Worm (Caenorhabditis elegans): ENCODE measurements around the gene srt-55.

Gene srt-55

DNA sequence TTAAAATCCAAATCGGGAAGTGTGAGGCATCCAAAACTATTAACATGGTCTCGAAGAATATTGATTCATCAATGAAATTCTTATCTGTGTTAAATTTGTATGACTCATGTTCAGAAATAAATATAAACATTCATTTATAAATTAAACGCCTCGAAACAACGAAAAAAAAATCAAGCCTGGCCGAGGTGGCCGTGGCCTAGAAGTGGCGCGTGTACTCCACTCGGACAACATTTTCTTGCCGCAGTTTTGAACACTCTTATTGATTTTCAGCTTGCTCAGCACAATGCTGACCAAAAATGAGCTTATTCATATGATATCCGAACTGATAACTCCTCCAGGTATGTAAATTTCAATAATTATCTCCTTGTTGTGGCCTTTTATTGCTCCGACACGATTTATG is 42.1 kb downstream of the srt-55 start, which contains the start of gene ekl-6 (continued):
- no peak for TF ChIP-seq nhr-111 (GFP tag; optimal IDR thresholded peaks at IDR 0.05)
- TF ChIP-seq nhr-28 (tag; optimal IDR thresholded peaks at IDR 0.05): no peak
- TF ChIP-seq nhr-77 (tag; optimal IDR thresholded peaks at IDR 0.05): no peak
- TF ChIP-seq sdz-12 (GFP tag; optimal IDR thresholded peaks at IDR 0.05): no peak
- TF ChIP-seq Y48G9A.11 (GFP tag; IDR thresholded peaks at IDR 0.05): no peak
- TF ChIP-seq rbr-2 (tag; optimal IDR thresholded peaks at IDR 0.05): peak; percentile 28
- no peak for TF ChIP-seq ctbp-1 (GFP tag; IDR thresholded peaks at IDR 0.05)
- TF ChIP-seq dmd-8 (GFP tag; IDR thresholded peaks at IDR 0.05): no peak
- 0 out of 2 replicates have a peak, but pooled peaks have one; percentile 5 for TF ChIP-seq tra-1 (GFP tag; IDR thresholded peaks at IDR 0.05)
- TF ChIP-seq dmd-6 (GFP tag; IDR thresholded peaks at IDR 0.05): no peak; the same call in none of the 2 replicates
- no peak for TF ChIP-seq lin-38 (GFP tag; IDR thresholded peaks at IDR 0.05)
- TF ChIP-seq mdl-1 (tag; optimal IDR thresholded peaks at IDR 0.05): no peak

DNA sequence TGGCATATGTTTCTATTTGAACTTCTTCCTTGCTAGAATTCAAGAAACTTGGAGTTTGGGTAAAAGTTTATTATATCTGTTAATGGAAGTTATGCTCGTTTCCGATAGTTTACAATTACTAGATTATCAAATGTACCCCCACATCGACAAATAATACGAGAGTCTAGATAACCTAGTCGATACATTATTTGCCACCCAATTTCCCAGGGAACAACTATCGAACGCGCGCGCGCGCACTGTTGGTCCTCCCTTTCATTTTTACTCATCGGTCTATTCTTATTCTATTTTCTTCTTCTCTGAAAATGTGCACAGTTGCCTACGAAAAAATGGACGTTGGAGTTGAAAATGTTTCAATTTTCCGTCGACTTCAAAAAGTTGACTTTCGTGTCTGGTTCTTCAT is 45.7 kb downstream of the srt-55 start, which contains the start of gene T16G12.13:
Gene T16G12.13, plus strand, starts transcription at position 293 of the 400 bp plus-strand sequence.
- TF ChIP-seq mxl-3 (GFP tag; optimal IDR thresholded peaks at IDR 0.05) (no peak), unc-62 (GFP tag; optimal IDR thresholded peaks at IDR 0.05 in 1 of 2) (no peak), unc-62 (tag; optimal IDR thresholded peaks at IDR 0.05) (no peak), nhr-42 (GFP tag; IDR thresholded peaks at IDR 0.05) (no peak), sdz-12 (GFP tag; optimal IDR thresholded peaks at IDR 0.05) (no peak), ztf-7 (tag; optimal IDR thresholded peaks at IDR 0.05) (no peak), hlh-11 (tag; optimal IDR thresholded peaks at IDR 0.05) (no peak)

DNA sequence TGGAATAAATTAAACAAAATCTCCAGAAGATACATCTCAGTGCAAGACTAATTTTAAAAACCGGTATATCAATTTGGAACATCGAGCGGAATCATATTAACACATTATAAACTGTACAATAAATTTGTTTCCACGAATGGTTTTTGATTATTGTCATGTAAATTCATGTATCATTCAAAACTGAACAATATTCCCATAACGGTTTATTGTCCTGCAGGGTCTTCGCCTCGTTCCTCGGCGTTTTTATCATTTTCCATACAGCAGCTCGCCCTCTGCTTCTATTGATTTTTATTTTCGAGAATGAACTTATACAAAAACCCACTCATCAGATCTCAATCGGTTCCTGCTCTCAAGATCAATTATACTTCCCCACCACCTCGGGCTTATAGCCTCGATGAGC is 47.3 kb downstream of the srt-55 start, which contains the start of gene T16G12.8:
Gene T16G12.8, plus strand, starts transcription at position 301 of the 400 bp plus-strand sequence.
- TF ChIP-seq ztf-11 (tag; optimal IDR thresholded peaks at IDR 0.05) (no peak), ceh-32 (tag; optimal IDR thresholded peaks at IDR 0.05; ENCODE audit: poor library complexity) (no peak), daf-8 (GFP tag; IDR thresholded peaks at IDR 0.05) (no peak), lsy-2 (tag; optimal IDR thresholded peaks at IDR 0.05) (no peak)

DNA sequence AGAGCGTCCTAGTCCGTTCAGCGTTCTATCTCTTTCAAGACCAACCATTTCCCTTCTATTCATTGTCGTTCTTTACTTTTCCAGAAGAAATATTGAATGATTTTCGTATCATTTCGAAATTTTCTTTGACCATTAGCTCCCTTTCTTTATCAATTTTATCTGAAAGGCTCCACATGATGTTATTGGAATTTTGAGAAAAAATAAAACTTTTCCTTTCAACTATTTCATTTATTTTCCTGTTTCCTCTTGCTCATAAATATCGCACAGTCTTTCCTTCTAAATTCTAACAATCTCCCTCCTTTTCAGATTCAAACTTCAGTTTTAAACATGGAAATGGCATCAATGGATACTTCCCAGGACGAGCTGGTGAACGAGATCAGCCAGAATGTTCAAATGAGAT is 48.8 kb downstream of the srt-55 start, which contains the start of gene T16G12.4:
Gene T16G12.4, plus strand, starts transcription at position 301 of the 400 bp plus-strand sequence.
- TF ChIP-seq lin-1 (GFP tag; IDR thresholded peaks at IDR 0.05) (no peak), unc-62 (GFP tag; optimal IDR thresholded peaks at IDR 0.05 in 1 of 2) (peak in 1 of 2 experiments; percentile 11), unc-62 (tag; optimal IDR thresholded peaks at IDR 0.05) (no peak), ceh-44 (GFP tag; IDR thresholded peaks at IDR 0.05) (no peak)

DNA sequence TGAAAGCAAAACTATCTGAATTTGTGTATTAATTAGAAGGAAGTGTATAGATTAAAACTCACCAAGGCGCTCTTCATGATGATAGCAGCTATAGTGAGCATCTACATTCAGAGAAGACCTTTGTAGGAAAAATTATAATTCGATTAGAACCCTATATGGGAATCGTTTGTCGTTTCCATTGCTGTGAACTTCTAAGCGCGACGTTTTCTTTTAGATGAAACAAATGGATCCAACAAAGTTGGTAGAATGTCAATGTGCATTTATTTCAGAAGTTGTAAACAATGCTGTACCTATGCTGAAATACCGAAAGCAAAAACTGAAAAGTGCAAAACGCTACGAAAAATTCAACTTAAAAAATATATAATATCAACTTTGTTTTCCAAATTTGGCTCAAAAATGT is 50.3 kb downstream of the srt-55 start, which contains the start of gene T16G12.10:
Gene T16G12.10, minus strand, starts transcription at position 101 of the 400 bp plus-strand sequence.
- no peak for TF ChIP-seq ceh-32 (tag; optimal IDR thresholded peaks at IDR 0.05; ENCODE audit: poor library complexity)
- no peak for TF ChIP-seq nhr-237 (tag; optimal IDR thresholded peaks at IDR 0.05)
